Fruit fly (Drosophila melanogaster) whole organism, embryonic: ENCODE results near the gene sff.

ENCODE experiments used
- ATbp ChIP-seq: fragments of 200-800 bp; sonication (Bioruptor generic); optimal IDR thresholded peaks from 2 replicates; lab custom pipeline; 2017; ENCODE audit warnings: missing biosample characterization, mild to moderate bottlenecking, missing genetic modification characterization, missing genetic modification reagents
- BEAF-32 ChIP-seq: fragments of 200-800 bp; sonication (Bioruptor generic); optimal IDR thresholded peaks from 3 replicates; lab custom pipeline; 2017; ENCODE audit warnings: missing biosample characterization, missing genetic modification characterization, mild to moderate bottlenecking, moderate library complexity, missing genetic modification reagents
- CG10267 ChIP-seq: fragments of 200-800 bp; sonication (Bioruptor generic); optimal IDR thresholded peaks from 2 replicates; lab custom pipeline; 2018; ENCODE audit warnings: missing biosample characterization, mild to moderate bottlenecking, missing genetic modification characterization, moderate library complexity
- CG12155 ChIP-seq: fragments of 200-800 bp; sonication (Bioruptor generic); optimal IDR thresholded peaks from 3 replicates; lab custom pipeline; 2016; ENCODE audit warnings: missing biosample characterization, missing genetic modification characterization
- CG12219 ChIP-seq: fragments of 200-800 bp; sonication (Bioruptor generic); optimal IDR thresholded peaks from 3 replicates; lab custom pipeline; 2018; ENCODE audit warnings: missing biosample characterization, mild to moderate bottlenecking, missing genetic modification characterization
- CG12236 ChIP-seq: fragments of 200-800 bp; sonication (Bioruptor generic); optimal IDR thresholded peaks from 2 replicates; lab custom pipeline; 2016; ENCODE audit warnings: missing biosample characterization, missing genetic modification characterization
- CG12942 ChIP-seq: fragments of 200-800 bp; sonication (Bioruptor generic); optimal IDR thresholded peaks from 3 replicates; lab custom pipeline; 2016; ENCODE audit warnings: missing biosample characterization, missing genetic modification characterization
- CG16779 ChIP-seq: fragments of 200-800 bp; sonication (Bioruptor generic); IDR thresholded peaks from 2 replicates; pipeline ENCODE4 v1.3.6; 2022; ENCODE audit warnings: missing biosample characterization, missing genetic modification characterization
- CG18262 ChIP-seq: fragments of 200-800 bp; optimal IDR thresholded peaks from 3 replicates; lab custom pipeline; 2019; ENCODE audit warnings: missing biosample characterization, mild to moderate bottlenecking, missing genetic modification characterization, moderate library complexity
- CG30020 ChIP-seq: fragments of 200-800 bp; optimal IDR thresholded peaks from 2 replicates; lab custom pipeline; 2019; ENCODE audit warnings: missing biosample characterization, mild to moderate bottlenecking, missing genetic modification characterization, moderate library complexity
- CG33213 ChIP-seq: fragments of 200-800 bp; sonication (Bioruptor generic); optimal IDR thresholded peaks from 3 replicates; lab custom pipeline; 2016; ENCODE audit warnings: missing biosample characterization, missing genetic modification characterization
- CG3838 ChIP-seq: fragments of 200-800 bp; sonication (Bioruptor generic); optimal IDR thresholded peaks from 3 replicates; lab custom pipeline; 2016; ENCODE audit warnings: missing biosample characterization, missing genetic modification characterization
- CG4282 ChIP-seq: fragments of 200-800 bp; sonication (Bioruptor generic); optimal IDR thresholded peaks from 2 replicates; lab custom pipeline; 2016; ENCODE audit warnings: missing biosample characterization, missing genetic modification characterization
- CG4730 ChIP-seq: fragments of 200-800 bp; sonication (Bioruptor generic); IDR thresholded peaks from 2 replicates; pipeline ENCODE4 v1.3.6; 2022; ENCODE audit warnings: missing biosample characterization, missing genetic modification characterization
- CG5953 ChIP-seq: fragments of 200-800 bp; sonication (Bioruptor generic); IDR thresholded peaks from 2 replicates; pipeline ENCODE4 v1.3.6; 2022; ENCODE audit warnings: missing biosample characterization, missing genetic modification characterization
- CG6272 ChIP-seq: fragments of 200-800 bp; sonication (Bioruptor generic); IDR thresholded peaks from 2 replicates; pipeline ENCODE4 v1.3.6; 2022; ENCODE audit warnings: missing biosample characterization, missing genetic modification characterization
- CG9437 ChIP-seq: fragments of 200-800 bp; sonication (Bioruptor generic); optimal IDR thresholded peaks from 2 replicates; lab custom pipeline; 2018; ENCODE audit warnings: missing biosample characterization, mild to moderate bottlenecking, missing genetic modification characterization
- CG9727 ChIP-seq: fragments of 200-800 bp; sonication (Bioruptor generic); optimal IDR thresholded peaks from 3 replicates; lab custom pipeline; 2017; ENCODE audit warnings: missing biosample characterization, mild to moderate bottlenecking, missing genetic modification characterization
- CG9817 ChIP-seq: fragments of 200-800 bp; sonication (Bioruptor generic); optimal IDR thresholded peaks from 2 replicates; lab custom pipeline; 2018; ENCODE audit warnings: missing biosample characterization, mild to moderate bottlenecking, missing genetic modification characterization, moderate library complexity
- CG9932 ChIP-seq: fragments of 200-800 bp; sonication (Bioruptor generic); IDR thresholded peaks from 2 replicates; pipeline ENCODE4 v1.3.6; 2022; ENCODE audit warnings: missing biosample characterization, missing genetic modification characterization
- Dll ChIP-seq: fragments of 200-800 bp; sonication (Bioruptor generic); IDR thresholded peaks from 4 replicates; pipeline ENCODE4 v1.3.6; 2022; ENCODE audit warnings: missing biosample characterization, missing genetic modification characterization; ENCODE audit not compliant: partially characterized antibody
- Dref ChIP-seq: fragments of 200-800 bp; sonication (Bioruptor generic); IDR thresholded peaks from 2 replicates; pipeline ENCODE4 v1.3.6; 2022; ENCODE audit warnings: missing biosample characterization, missing genetic modification characterization
- E2f2 ChIP-seq: fragments of 200-800 bp; sonication (Bioruptor generic); IDR thresholded peaks from 2 replicates; pipeline ENCODE4 v1.3.6; 2022; ENCODE audit warnings: missing biosample characterization, missing genetic modification characterization
- Fer1 ChIP-seq: fragments of 200-800 bp; sonication (Bioruptor generic); optimal IDR thresholded peaks from 2 replicates; lab custom pipeline; 2017; ENCODE audit warnings: missing biosample characterization, mild to moderate bottlenecking, missing genetic modification characterization
- HmgD ChIP-seq: fragments of 200-800 bp; sonication (Bioruptor generic); optimal IDR thresholded peaks from 3 replicates; lab custom pipeline; 2016; ENCODE audit warnings: missing biosample characterization, missing genetic modification characterization
- Max ChIP-seq: fragments of 200-800 bp; sonication (Bioruptor generic); optimal IDR thresholded peaks from 2 replicates; lab custom pipeline; 2016; ENCODE audit warnings: missing biosample characterization, mild to moderate bottlenecking, missing genetic modification characterization
- NC2β ChIP-seq: fragments of 200-800 bp; sonication (Bioruptor generic); optimal IDR thresholded peaks from 2 replicates; lab custom pipeline; 2016; ENCODE audit warnings: missing biosample characterization, missing genetic modification characterization
- Ravus ChIP-seq: fragments of 200-800 bp; sonication (Bioruptor generic); IDR thresholded peaks from 2 replicates; pipeline ENCODE4 v1.3.6; 2022; ENCODE audit warnings: missing biosample characterization, missing genetic modification characterization
- Spps ChIP-seq: fragments of 200-800 bp; sonication (Bioruptor generic); optimal IDR thresholded peaks from 2 replicates; lab custom pipeline; 2018; ENCODE audit warnings: missing biosample characterization, mild to moderate bottlenecking, missing genetic modification characterization
- Vsx1 ChIP-seq: fragments of 200-800 bp; sonication (Bioruptor generic); optimal IDR thresholded peaks from 2 replicates; lab custom pipeline; 2017; ENCODE audit warnings: missing biosample characterization, mild to moderate bottlenecking, missing genetic modification characterization, missing genetic modification reagents
- ara ChIP-seq: fragments of 200-800 bp; sonication (Bioruptor generic); IDR thresholded peaks from 2 replicates; pipeline ENCODE4 v1.3.6; 2022; ENCODE audit warnings: missing biosample characterization, missing genetic modification characterization
- chn ChIP-seq: fragments of 200-800 bp; sonication (Bioruptor generic); optimal IDR thresholded peaks from 2 replicates; lab custom pipeline; 2016; ENCODE audit warnings: missing biosample characterization, missing genetic modification characterization
- dan ChIP-seq: fragments of 200-800 bp; sonication (Bioruptor generic); IDR thresholded peaks from 2 replicates; pipeline ENCODE4 v1.3.6; 2022; ENCODE audit warnings: missing biosample characterization, missing genetic modification characterization
- ems ChIP-seq: fragments of 200-800 bp; sonication (Bioruptor generic); optimal IDR thresholded peaks from 3 replicates; lab custom pipeline; 2016; ENCODE audit warnings: missing biosample characterization, missing genetic modification characterization
- fd3F ChIP-seq: fragments of 200-800 bp; sonication (Bioruptor generic); optimal IDR thresholded peaks from 2 replicates; lab custom pipeline; 2018; ENCODE audit warnings: missing biosample characterization, mild to moderate bottlenecking, missing genetic modification characterization, moderate library complexity
- ftz-f1 ChIP-seq: fragments of 200-800 bp; sonication (Bioruptor generic); optimal IDR thresholded peaks from 2 replicates; lab custom pipeline; 2016; ENCODE audit warnings: missing biosample characterization, missing genetic modification characterization
- gcm2 ChIP-seq: fragments of 200-800 bp; sonication (Bioruptor generic); optimal IDR thresholded peaks from 2 replicates; lab custom pipeline; 2016; ENCODE audit warnings: missing biosample characterization, missing genetic modification characterization
- h ChIP-seq: fragments of >200 bp; optimal IDR thresholded peaks from 2 replicates; lab custom pipeline; 2017
- hkb ChIP-seq, 2 experiments: fragments of 200-800 bp in 1 of 2; fragments of >200 bp in 1 of 2; sonication (Bioruptor generic) in 1 of 2; IDR thresholded peaks in 1 of 2; optimal IDR thresholded peaks in 1 of 2; 2 replicates each; pipeline versions ENCODE4 v1.3.6 to Lab custom; 2017 to 2022; ENCODE audit warnings: missing biosample characterization in 1 of 2, missing genetic modification characterization in 1 of 2
- ken ChIP-seq: fragments of 200-800 bp; sonication (Bioruptor generic); IDR thresholded peaks from 3 replicates; pipeline ENCODE4 v1.3.6; 2022; ENCODE audit warnings: missing biosample characterization, missing genetic modification characterization
- lbe ChIP-seq: fragments of 200-800 bp; sonication (Bioruptor generic); optimal IDR thresholded peaks from 2 replicates; lab custom pipeline; 2016; ENCODE audit warnings: missing biosample characterization, mild to moderate bottlenecking, missing genetic modification characterization
- onecut ChIP-seq: fragments of 200-800 bp; sonication (Bioruptor generic); IDR thresholded peaks from 2 replicates; pipeline ENCODE4 v1.3.6; 2022; ENCODE audit warnings: missing biosample characterization, missing genetic modification characterization
- pho ChIP-seq: fragments of 200-800 bp; sonication (Bioruptor generic); optimal IDR thresholded peaks from 2 replicates; lab custom pipeline; 2016; ENCODE audit warnings: missing biosample characterization, missing genetic modification characterization
- ssp ChIP-seq: fragments of 200-800 bp; sonication (Bioruptor generic); IDR thresholded peaks from 2 replicates; pipeline ENCODE4 v1.3.6; 2022; ENCODE audit warnings: missing biosample characterization, missing genetic modification characterization
- stwl ChIP-seq: fragments of 200-800 bp; sonication (Bioruptor generic); optimal IDR thresholded peaks from 3 replicates; lab custom pipeline; 2018; ENCODE audit warnings: missing biosample characterization, mild to moderate bottlenecking, missing genetic modification characterization, moderate library complexity
- tin ChIP-seq: fragments of 200-800 bp; sonication (Bioruptor generic); optimal IDR thresholded peaks from 3 replicates; lab custom pipeline; 2016; ENCODE audit warnings: missing biosample characterization, missing genetic modification characterization
- trh ChIP-seq: fragments of 200-800 bp; sonication (Bioruptor generic); optimal IDR thresholded peaks from 2 replicates; lab custom pipeline; 2016; ENCODE audit warnings: missing biosample characterization, missing genetic modification characterization
- tup ChIP-seq: fragments of 200-800 bp; sonication (Bioruptor generic); optimal IDR thresholded peaks from 2 replicates; lab custom pipeline; 2016; ENCODE audit warnings: missing biosample characterization, mild to moderate bottlenecking, missing genetic modification characterization, moderate library complexity
- wek ChIP-seq: fragments of 200-800 bp; sonication (Bioruptor generic); optimal IDR thresholded peaks from 3 replicates; lab custom pipeline; 2018; ENCODE audit warnings: missing biosample characterization, mild to moderate bottlenecking, missing genetic modification characterization, moderate library complexity
- wor ChIP-seq: fragments of 200-800 bp; sonication (Bioruptor generic); IDR thresholded peaks from 2 replicates; pipeline ENCODE4 v1.3.6; 2022; ENCODE audit warnings: missing biosample characterization, missing genetic modification characterization
- yki ChIP-seq: fragments of >200 bp; optimal IDR thresholded peaks from 3 replicates; lab custom pipeline; 2018
- zfh1 ChIP-seq: fragments of 200-800 bp; sonication (Bioruptor generic); IDR thresholded peaks from 3 replicates; pipeline ENCODE4 v1.3.6; 2022; ENCODE audit warnings: missing biosample characterization, missing genetic modification characterization

Gene sff

DNA sequence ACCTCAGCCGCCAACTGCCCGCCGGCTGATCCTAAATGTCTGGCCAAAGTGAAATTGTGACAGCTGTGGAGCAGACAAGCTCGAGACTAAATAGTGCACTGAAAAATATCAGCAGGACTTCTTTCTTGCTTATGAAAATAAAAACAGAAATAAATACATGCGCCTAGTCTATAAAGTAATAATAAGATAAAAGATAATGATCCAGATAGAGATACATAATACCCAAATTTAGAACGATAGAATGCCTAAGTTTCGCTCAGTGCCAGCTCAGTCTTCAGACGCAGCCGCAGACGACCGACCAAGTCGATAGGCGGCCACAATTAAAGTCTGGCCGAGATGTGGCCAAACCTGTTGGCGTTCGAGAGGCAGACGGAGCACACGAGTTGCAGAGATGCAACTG, 16.2 kb upstream of the sff start (continued):
- TF ChIP-seq wor (GFP tag; lab: Robert Waterston, UW) = peak; percentile 70
- no peak for TF ChIP-seq HmgD
- TF ChIP-seq chn (GFP tag; lab: Kevin White, UChicago) = peak; percentile 38
- peak; percentile 64; the same call in 1 of the 3 replicates for TF ChIP-seq ken (GFP tag; lab: Robert Waterston, UW)
- peak; percentile 73 for TF ChIP-seq CG18262 (tag; lab: Kevin White, UChicago)
- no peak for TF ChIP-seq dan (GFP tag; lab: Robert Waterston, UW)
- TF ChIP-seq CG9437 (GFP tag; lab: Kevin White, UChicago) = peak; percentile 41
- TF ChIP-seq E2f2 (GFP tag; lab: Robert Waterston, UW) = peak; percentile 40; the same call in 1 of the 2 replicates
- peak; percentile 17 for TF ChIP-seq CG33213 (GFP tag; lab: Kevin White, UChicago)
- no peak for TF ChIP-seq h
- no peak for TF ChIP-seq ftz-f1 (GFP tag; lab: Kevin White, UChicago)
- no peak for TF ChIP-seq tup (GFP tag; lab: Kevin White, UChicago)
- TF ChIP-seq tin (GFP tag; lab: Kevin White, UChicago) = peak; percentile 70
- no peak for TF ChIP-seq gcm2 (GFP tag; lab: Kevin White, UChicago)
- TF ChIP-seq ara (GFP tag; lab: Robert Waterston, UW) = peak; percentile 69
- peak; percentile 72 for TF ChIP-seq ATbp (GFP tag; lab: Kevin White, UChicago)
- TF ChIP-seq CG9932 (GFP tag; lab: Robert Waterston, UW) = no peak
- no peak for TF ChIP-seq CG12155 (GFP tag; lab: Kevin White, UChicago)
- TF ChIP-seq Vsx1 (GFP tag; lab: Kevin White, UChicago) = no peak
- no peak for TF ChIP-seq yki (lab: Kevin White, UChicago)
- peak; percentile 15 for TF ChIP-seq CG9727 (GFP tag; lab: Kevin White, UChicago)
- peak; percentile 77; the same call in 2 of the 3 replicates for TF ChIP-seq zfh1 (GFP tag; lab: Robert Waterston, UW)
- TF ChIP-seq CG12236 (GFP tag; lab: Kevin White, UChicago) = peak; percentile 11
- peak; percentile 39 for TF ChIP-seq CG12219 (GFP tag; lab: Kevin White, UChicago)
- no peak for TF ChIP-seq pho (GFP tag; lab: Kevin White, UChicago)
- peak; percentile 14 for TF ChIP-seq Ravus
- TF ChIP-seq ssp = 0 out of 2 replicates have a peak, but pooled peaks have one; percentile 48
- TF ChIP-seq NC2β = no peak
- no peak for TF ChIP-seq Spps
- no peak for TF ChIP-seq CG16779 (GFP tag; lab: Robert Waterston, UW)
- no peak for TF ChIP-seq CG3838 (GFP tag; lab: Kevin White, UChicago)
- peak; percentile 36; the same call in 1 of the 2 replicates for TF ChIP-seq CG4730 (GFP tag; lab: Robert Waterston, UW)
- peak; percentile 31 for TF ChIP-seq Fer1 (GFP tag; lab: Kevin White, UChicago)
- TF ChIP-seq CG6272 (GFP tag; lab: Robert Waterston, UW) = no peak
- TF ChIP-seq ems = peak; percentile 52
- no peak for TF ChIP-seq wek (GFP tag; lab: Kevin White, UChicago)
- peak; percentile 48 for TF ChIP-seq CG10267
- TF ChIP-seq CG30020 (tag; lab: Kevin White, UChicago) = no peak
- TF ChIP-seq fd3F (GFP tag; lab: Kevin White, UChicago) = no peak
- peak; percentile 69 for TF ChIP-seq lbe
- peak; percentile 43 for TF ChIP-seq CG9817 (tag; lab: Kevin White, UChicago)
- TF ChIP-seq Max (GFP tag; lab: Kevin White, UChicago) = peak; percentile 34
- TF ChIP-seq trh (GFP tag; lab: Kevin White, UChicago) = no peak
- peak; percentile 36; the same call in 1 of the 2 replicates for TF ChIP-seq onecut (GFP tag; lab: Robert Waterston, UW)
- no peak for TF ChIP-seq Dref
- peak; percentile 12 for TF ChIP-seq CG12942 (GFP tag; lab: Kevin White, UChicago)
- TF ChIP-seq stwl (tag; lab: Kevin White, UChicago) = no peak
- TF ChIP-seq CG5953 = peak; percentile 81
- TF ChIP-seq Dll (GFP tag; lab: Robert Waterston, UW) = no peak
- no peak for TF ChIP-seq BEAF-32 (GFP tag; lab: Kevin White, UChicago)
- TF ChIP-seq CG4282 = no peak
- no peak for TF ChIP-seq hkb (optimal IDR thresholded peaks at IDR 0.05; lab: Kevin White, UChicago)
- no peak; the same call in 1 of the 2 replicates for TF ChIP-seq hkb (GFP tag; IDR thresholded peaks at IDR 0.05; lab: Robert Waterston, UW)
